Fruit fly (Drosophila melanogaster) whole organism, embryonic: ENCODE measurements around the gene CG7402.

Source experiments
- BtbVII ChIP-seq: fragments of 200-800 bp; sonication (Bioruptor generic); optimal IDR thresholded peaks from 3 replicates; lab custom pipeline; 2017; ENCODE audit warnings: missing biosample characterization, mild to moderate bottlenecking, missing genetic modification characterization
- Bteb2 ChIP-seq: fragments of 200-800 bp; sonication (Bioruptor generic); optimal IDR thresholded peaks from 2 replicates; lab custom pipeline; 2016; ENCODE audit warnings: missing biosample characterization, missing genetic modification characterization
- CG1024 ChIP-seq: fragments of 200-800 bp; sonication (Bioruptor generic); IDR thresholded peaks from 2 replicates; pipeline ENCODE4 v1.3.6; 2022; ENCODE audit warnings: missing biosample characterization, missing genetic modification characterization
- CG10321 ChIP-seq: fragments of 200-800 bp; sonication (Bioruptor generic); IDR thresholded peaks from 2 replicates; pipeline ENCODE4 v1.3.6; 2022; ENCODE audit warnings: missing biosample characterization, missing genetic modification characterization
- CG10462 ChIP-seq: fragments of 200-800 bp; sonication (Bioruptor generic); optimal IDR thresholded peaks from 2 replicates; lab custom pipeline; 2016; ENCODE audit warnings: missing biosample characterization, missing genetic modification characterization
- CG10565 ChIP-seq: fragments of 200-800 bp; sonication (Bioruptor generic); optimal IDR thresholded peaks from 3 replicates; lab custom pipeline; 2016; ENCODE audit warnings: missing biosample characterization, mild to moderate bottlenecking, missing genetic modification characterization
- CG11085 ChIP-seq: fragments of 200-800 bp; sonication (Bioruptor generic); IDR thresholded peaks from 2 replicates; pipeline ENCODE4 v1.3.6; 2022; ENCODE audit warnings: missing biosample characterization, missing genetic modification characterization
- CG12299 ChIP-seq: fragments of 200-800 bp; sonication (Bioruptor generic); optimal IDR thresholded peaks from 2 replicates; lab custom pipeline; 2018; ENCODE audit warnings: missing biosample characterization, mild to moderate bottlenecking, missing genetic modification characterization
- CG15514 ChIP-seq: fragments of 200-800 bp; sonication (Bioruptor generic); optimal IDR thresholded peaks from 3 replicates; lab custom pipeline; 2017; ENCODE audit warnings: missing biosample characterization, missing genetic modification characterization, mild to moderate bottlenecking, moderate library complexity, missing genetic modification reagents
- CG1602 ChIP-seq: fragments of 200-800 bp; sonication (Bioruptor generic); optimal IDR thresholded peaks from 3 replicates; lab custom pipeline; 2016; ENCODE audit warnings: missing biosample characterization, missing genetic modification characterization
- CG1647 ChIP-seq: fragments of 200-800 bp; sonication (Bioruptor generic); optimal IDR thresholded peaks from 3 replicates; lab custom pipeline; 2016; ENCODE audit warnings: missing biosample characterization, missing genetic modification characterization
- CG1792 ChIP-seq: fragments of 200-800 bp; sonication (Bioruptor generic); optimal IDR thresholded peaks from 2 replicates; lab custom pipeline; 2016; ENCODE audit warnings: missing biosample characterization, missing genetic modification characterization
- CG1832 ChIP-seq: fragments of 200-800 bp; sonication (Bioruptor generic); optimal IDR thresholded peaks from 2 replicates; lab custom pipeline; 2017; ENCODE audit warnings: missing biosample characterization, mild to moderate bottlenecking, missing genetic modification characterization, inconsistent platforms
- CG18764 ChIP-seq: fragments of 200-800 bp; sonication (Bioruptor generic); optimal IDR thresholded peaks from 3 replicates; lab custom pipeline; 2016; ENCODE audit warnings: missing biosample characterization, missing genetic modification characterization
- CG2129 ChIP-seq: fragments of 200-800 bp; sonication (Bioruptor generic); IDR thresholded peaks from 2 replicates; pipeline ENCODE4 v1.3.6; 2022; ENCODE audit warnings: missing biosample characterization, missing genetic modification characterization; ENCODE audit not compliant: partially characterized antibody
- CG2199 ChIP-seq: fragments of 200-800 bp; sonication (Bioruptor generic); IDR thresholded peaks from 3 replicates; pipeline ENCODE4 v1.3.6; 2022; ENCODE audit warnings: missing biosample characterization, missing genetic modification characterization
- CG30431 ChIP-seq: fragments of 200-800 bp; sonication (Bioruptor generic); optimal IDR thresholded peaks from 2 replicates; lab custom pipeline; 2017; ENCODE audit warnings: missing biosample characterization, missing genetic modification characterization
- CG3838 ChIP-seq: fragments of 200-800 bp; sonication (Bioruptor generic); optimal IDR thresholded peaks from 3 replicates; lab custom pipeline; 2016; ENCODE audit warnings: missing biosample characterization, missing genetic modification characterization
- CG6254 ChIP-seq: fragments of 200-800 bp; sonication (Bioruptor generic); optimal IDR thresholded peaks from 3 replicates; lab custom pipeline; 2017; ENCODE audit warnings: mild to moderate bottlenecking, missing biosample characterization, missing genetic modification reagents, missing genetic modification characterization
- CG6272 ChIP-seq: fragments of 200-800 bp; sonication (Bioruptor generic); IDR thresholded peaks from 2 replicates; pipeline ENCODE4 v1.3.6; 2022; ENCODE audit warnings: missing biosample characterization, missing genetic modification characterization
- CG6765 ChIP-seq: fragments of 200-800 bp; sonication (Bioruptor generic); optimal IDR thresholded peaks from 3 replicates; lab custom pipeline; 2017; ENCODE audit warnings: missing biosample characterization, mild to moderate bottlenecking, missing genetic modification characterization
- CG7357 ChIP-seq: fragments of 200-800 bp; sonication (Bioruptor generic); IDR thresholded peaks from 3 replicates; pipeline ENCODE4 v1.3.6; 2022; ENCODE audit warnings: missing biosample characterization, missing genetic modification characterization
- CG7745 ChIP-seq: fragments of 200-800 bp; sonication (Bioruptor generic); optimal IDR thresholded peaks from 2 replicates; lab custom pipeline; 2018; ENCODE audit warnings: missing biosample characterization, mild to moderate bottlenecking, missing genetic modification characterization, moderate library complexity
- CG7987 ChIP-seq: fragments of 200-800 bp; sonication (Bioruptor generic); optimal IDR thresholded peaks from 2 replicates; lab custom pipeline; 2018; ENCODE audit warnings: missing biosample characterization, mild to moderate bottlenecking, missing genetic modification characterization, moderate library complexity
- CG9727 ChIP-seq: fragments of 200-800 bp; sonication (Bioruptor generic); optimal IDR thresholded peaks from 3 replicates; lab custom pipeline; 2017; ENCODE audit warnings: missing biosample characterization, mild to moderate bottlenecking, missing genetic modification characterization
- CG9817 ChIP-seq: fragments of 200-800 bp; sonication (Bioruptor generic); optimal IDR thresholded peaks from 2 replicates; lab custom pipeline; 2018; ENCODE audit warnings: missing biosample characterization, mild to moderate bottlenecking, missing genetic modification characterization, moderate library complexity
- CG9876 ChIP-seq: fragments of 200-800 bp; sonication (Bioruptor generic); optimal IDR thresholded peaks from 2 replicates; lab custom pipeline; 2016; ENCODE audit warnings: missing biosample characterization, missing genetic modification characterization
- Doc3 ChIP-seq: fragments of 200-800 bp; sonication (Bioruptor generic); IDR thresholded peaks from 3 replicates; pipeline ENCODE4 v1.3.6; 2022; ENCODE audit warnings: missing biosample characterization, missing genetic modification characterization; ENCODE audit not compliant: partially characterized antibody
- HLHmδ ChIP-seq: fragments of 200-800 bp; sonication (Bioruptor generic); optimal IDR thresholded peaks from 2 replicates; lab custom pipeline; 2018; ENCODE audit warnings: missing biosample characterization, mild to moderate bottlenecking, missing genetic modification characterization, moderate library complexity
- Mes4 ChIP-seq: fragments of 200-800 bp; sonication (Bioruptor generic); optimal IDR thresholded peaks from 2 replicates; lab custom pipeline; 2016; ENCODE audit warnings: missing biosample characterization, missing genetic modification characterization
- Mrtf ChIP-seq: fragments of 200-800 bp; sonication (Bioruptor generic); IDR thresholded peaks from 3 replicates; pipeline ENCODE4 v1.3.6; 2022; ENCODE audit warnings: missing biosample characterization, missing genetic modification characterization
- Opbp ChIP-seq: fragments of 200-800 bp; sonication (Bioruptor generic); IDR thresholded peaks from 3 replicates; pipeline ENCODE4 v1.3.6; 2022; ENCODE audit warnings: missing biosample characterization, missing genetic modification characterization; ENCODE audit not compliant: partially characterized antibody
- Poxn ChIP-seq: fragments of 200-800 bp; sonication (Bioruptor generic); IDR thresholded peaks from 2 replicates; pipeline ENCODE4 v1.3.6; 2022; ENCODE audit warnings: missing biosample characterization, missing genetic modification characterization
- Stat92E ChIP-seq, 3 experiments: fragments of >200 bp in 2 of 3; fragments of 200-800 bp in 1 of 3; sonication (Bioruptor generic) in 1 of 3; optimal IDR thresholded peaks; 2 replicates each; lab custom pipeline; 2017 to 2019; ENCODE audit warnings: missing biosample characterization in 3 of 3, missing genetic modification characterization in 3 of 3, mild to moderate bottlenecking in 1 of 3, moderate library complexity in 1 of 3
- YL-1 ChIP-seq: fragments of 200-800 bp; sonication (Bioruptor generic); optimal IDR thresholded peaks from 3 replicates; lab custom pipeline; 2017; ENCODE audit warnings: missing biosample characterization, mild to moderate bottlenecking, missing genetic modification characterization
- ac ChIP-seq: fragments of 200-800 bp; sonication (Bioruptor generic); optimal IDR thresholded peaks from 3 replicates; lab custom pipeline; 2017; ENCODE audit warnings: missing biosample characterization, mild to moderate bottlenecking, missing genetic modification characterization
- ara ChIP-seq: fragments of 200-800 bp; sonication (Bioruptor generic); IDR thresholded peaks from 2 replicates; pipeline ENCODE4 v1.3.6; 2022; ENCODE audit warnings: missing biosample characterization, missing genetic modification characterization
- corto ChIP-seq: fragments of 200-800 bp; sonication (Bioruptor generic); optimal IDR thresholded peaks from 2 replicates; lab custom pipeline; 2016; ENCODE audit warnings: missing biosample characterization, mild to moderate bottlenecking, missing genetic modification characterization, moderate library complexity
- ftz-f1 ChIP-seq: fragments of 200-800 bp; sonication (Bioruptor generic); optimal IDR thresholded peaks from 2 replicates; lab custom pipeline; 2016; ENCODE audit warnings: missing biosample characterization, missing genetic modification characterization
- grau ChIP-seq: fragments of 200-800 bp; optimal IDR thresholded peaks from 3 replicates; lab custom pipeline; 2019; ENCODE audit warnings: missing biosample characterization, mild to moderate bottlenecking, missing genetic modification characterization, moderate library complexity
- gro ChIP-seq: fragments of 200-800 bp; sonication (Bioruptor generic); optimal IDR thresholded peaks from 2 replicates; lab custom pipeline; 2016; ENCODE audit warnings: missing biosample characterization, missing genetic modification characterization
- gsb ChIP-seq: fragments of 200-800 bp; sonication (Bioruptor generic); IDR thresholded peaks from 2 replicates; pipeline ENCODE4 v1.3.6; 2022; ENCODE audit warnings: missing biosample characterization, missing genetic modification characterization
- lab ChIP-seq: fragments of 200-800 bp; sonication (Bioruptor generic); optimal IDR thresholded peaks from 3 replicates; lab custom pipeline; 2017; ENCODE audit warnings: missing biosample characterization, missing genetic modification characterization, mild to moderate bottlenecking, moderate library complexity, missing genetic modification reagents
- otp ChIP-seq: fragments of 200-800 bp; sonication (Bioruptor generic); IDR thresholded peaks from 3 replicates; pipeline ENCODE4, ENCODE4 v1.3.6; 2022; ENCODE audit warnings: missing biosample characterization, missing genetic modification characterization
- slou ChIP-seq: fragments of 200-800 bp; sonication (Bioruptor generic); optimal IDR thresholded peaks from 3 replicates; lab custom pipeline; 2016; ENCODE audit warnings: missing biosample characterization, missing genetic modification characterization
- stwl ChIP-seq: fragments of 200-800 bp; sonication (Bioruptor generic); optimal IDR thresholded peaks from 3 replicates; lab custom pipeline; 2018; ENCODE audit warnings: missing biosample characterization, mild to moderate bottlenecking, missing genetic modification characterization, moderate library complexity
- sug ChIP-seq: fragments of 200-800 bp; optimal IDR thresholded peaks from 2 replicates; lab custom pipeline; 2019; ENCODE audit warnings: missing biosample characterization, mild to moderate bottlenecking, missing genetic modification characterization, moderate library complexity
- tin ChIP-seq: fragments of 200-800 bp; sonication (Bioruptor generic); optimal IDR thresholded peaks from 3 replicates; lab custom pipeline; 2016; ENCODE audit warnings: missing biosample characterization, missing genetic modification characterization
- usp ChIP-seq: fragments of >200 bp; optimal IDR thresholded peaks from 2 replicates; lab custom pipeline; 2017; ENCODE audit warnings: missing biosample characterization, missing genetic modification characterization

CG7402 gene

dm6 chr3L:17856655-17857479 lies 30.6 kb upstream of the CG7402 start, which contains the start of gene CG5535 (continued):
- TF ChIP-seq CG3838 (GFP tag; lab: Kevin White, UChicago) (no peak), gro (GFP tag; lab: Kevin White, UChicago) (peak; percentile 3), CG7987 (GFP tag; lab: Kevin White, UChicago) (peak; percentile 50), CG6254 (GFP tag; lab: Kevin White, UChicago) (peak; percentile 41), BtbVII (GFP tag; lab: Kevin White, UChicago) (peak; percentile 79), CG2199 (GFP tag; lab: Robert Waterston, UW) (peak; percentile 74), CG9727 (GFP tag; lab: Kevin White, UChicago) (peak; percentile 91), tin (GFP tag; lab: Kevin White, UChicago) (peak; percentile 69), CG30431 (peak; percentile 56), Opbp (GFP tag; lab: Robert Waterston, UW) (no peak), Mes4 (GFP tag; lab: Kevin White, UChicago) (no peak), Stat92E (GFP tag; optimal IDR thresholded peaks at IDR 0.05; lab: Kevin White, UChicago) (peak in 1 of 3 experiments; percentile 12), Doc3 (GFP tag; lab: Robert Waterston, UW) (no peak), CG10321 (GFP tag; lab: Robert Waterston, UW) (no peak), YL-1 (GFP tag; lab: Kevin White, UChicago) (peak; percentile 61), CG12299 (tag; lab: Kevin White, UChicago) (peak; percentile 47), lab (GFP tag; lab: Kevin White, UChicago) (peak; percentile 80), CG15514 (GFP tag; lab: Kevin White, UChicago) (peak; percentile 30), CG9876 (GFP tag; lab: Kevin White, UChicago) (peak; percentile 28), CG10565 (GFP tag; lab: Kevin White, UChicago) (no peak), CG1024 (GFP tag; lab: Robert Waterston, UW) (peak; percentile 64; the same call in 1 of the 2 replicates), grau (peak; percentile 88), corto (GFP tag; lab: Kevin White, UChicago) (no peak), Mrtf (GFP tag; lab: Robert Waterston, UW) (peak; percentile 55; the same call in 2 of the 3 replicates), slou (peak; percentile 66), CG1602 (GFP tag; lab: Kevin White, UChicago) (peak; percentile 70), CG1647 (GFP tag; lab: Kevin White, UChicago) (peak; percentile 24), CG2129 (GFP tag; lab: Robert Waterston, UW) (no peak), Bteb2 (peak; percentile 15), ftz-f1 (GFP tag; lab: Kevin White, UChicago) (no peak), CG18764 (GFP tag; lab: Kevin White, UChicago) (peak; percentile 29), CG6272 (GFP tag; lab: Robert Waterston, UW) (peak; percentile 55), CG1832 (GFP tag; lab: Kevin White, UChicago) (no peak), HLHmδ (GFP tag; lab: Kevin White, UChicago) (peak; percentile 54), otp (peak; percentile 72), CG7745 (tag; lab: Kevin White, UChicago) (no peak), Poxn (GFP tag; lab: Robert Waterston, UW) (no peak), CG11085 (GFP tag; lab: Robert Waterston, UW) (peak; percentile 50; the same call in 1 of the 2 replicates), gsb (GFP tag; lab: Robert Waterston, UW) (peak; percentile 7), ara (GFP tag; lab: Robert Waterston, UW) (peak; percentile 62), CG6765 (GFP tag; lab: Kevin White, UChicago) (peak; percentile 80), CG9817 (tag; lab: Kevin White, UChicago) (peak; percentile 49), usp (GFP tag; lab: Kevin White, UChicago) (no peak), sug (peak; percentile 71), stwl (tag; lab: Kevin White, UChicago) (peak; percentile 20), ac (GFP tag; lab: Kevin White, UChicago) (no peak), CG10462 (peak; percentile 64), CG7357 (GFP tag; lab: Robert Waterston, UW) (peak; percentile 53; the same call in 2 of the 3 replicates), CG1792 (GFP tag; lab: Kevin White, UChicago) (no peak)
